Worm (Caenorhabditis elegans) whole organism, mixed stage, embryonic: ENCODE measurements around the gene fbxc-32.

Experiments
- ces-1 ChIP-seq: fragments of 150-350 bp; optimal IDR thresholded peaks from 2 replicates; lab custom pipeline; 2014; ENCODE audit warnings: missing biosample characterization, missing genetic modification reagents, missing genetic modification characterization
- lin-13 ChIP-seq: fragments of 150-350 bp; optimal IDR thresholded peaks from 2 replicates; lab custom pipeline; 2014; ENCODE audit warnings: missing biosample characterization, missing genetic modification characterization
- lsy-2 ChIP-seq: fragments of 150-350 bp; optimal IDR thresholded peaks from 2 replicates; lab custom pipeline; 2014; ENCODE audit warnings: missing biosample characterization, missing genetic modification characterization
- mep-1 ChIP-seq: fragments of 150-350 bp; optimal IDR thresholded peaks from 2 replicates; lab custom pipeline; 2017; ENCODE audit warnings: missing biosample characterization, missing genetic modification reagents, missing genetic modification characterization, inconsistent platforms
- snpc-4 ChIP-seq: fragments of 150-350 bp; optimal IDR thresholded peaks from 2 replicates; lab custom pipeline; 2014; ENCODE audit warnings: missing biosample characterization, missing genetic modification characterization
- unc-39 ChIP-seq: fragments of 150-350 bp; optimal IDR thresholded peaks from 2 replicates; lab custom pipeline; 2014; ENCODE audit warnings: missing biosample characterization, missing genetic modification characterization
- unc-62 ChIP-seq: fragments of 150-350 bp; optimal IDR thresholded peaks from 2 replicates; lab custom pipeline; 2014; ENCODE audit warnings: missing biosample characterization, missing genetic modification reagents, missing genetic modification characterization

ce11 chrII:988437-988836 lies 40.4 kb upstream of the fbxc-32 start, which contains the start of gene fbxc-39:
- TF ChIP-seq unc-39 (tag; lab: Kevin White, UChicago), result no peak
- no peak for TF ChIP-seq unc-62 (GFP tag; lab: Kevin White, UChicago)
- no peak for TF ChIP-seq lin-13 (tag; lab: Kevin White, UChicago)
- TF ChIP-seq mep-1 (tag; lab: Kevin White, UChicago), result no peak
- no peak for TF ChIP-seq ces-1
- TF ChIP-seq lsy-2 (tag; lab: Kevin White, UChicago), result no peak
- TF ChIP-seq snpc-4 (tag; lab: Kevin White, UChicago), result no peak
